Worm (Caenorhabditis elegans) whole organism, L2 larva: ENCODE results near the gene F08F1.9.

Experiments used
- F13H6.1 ChIP-seq: sonication (generic microtip); optimal IDR thresholded peaks from 2 replicates; lab custom pipeline; 2016; ENCODE audit warnings: missing genetic modification characterization, missing compliant biosample characterization
- aly-2 ChIP-seq: fragments of 150-350 bp; optimal IDR thresholded peaks from 2 replicates; lab custom pipeline; 2014; ENCODE audit warnings: missing biosample characterization, missing genetic modification characterization
- ceh-82 ChIP-seq: fragments of 150-350 bp; optimal IDR thresholded peaks from 2 replicates; lab custom pipeline; 2014; ENCODE audit warnings: missing biosample characterization, missing genetic modification characterization
- egl-27 ChIP-seq: sonication (generic microtip); optimal IDR thresholded peaks from 3 replicates; lab custom pipeline; 2017; ENCODE audit warnings: missing biosample characterization, missing genetic modification reagents, missing genetic modification characterization
- fos-1 ChIP-seq: fragments of 150-350 bp; optimal IDR thresholded peaks from 2 replicates; lab custom pipeline; 2014; ENCODE audit warnings: missing biosample characterization, missing genetic modification characterization
- lin-11 ChIP-seq: fragments of 150-350 bp; sonication (generic microtip); optimal IDR thresholded peaks from 2 replicates; lab custom pipeline; 2014; ENCODE audit warnings: missing biosample characterization, missing genetic modification characterization, inconsistent platforms, mixed read lengths
- lin-39 ChIP-seq: fragments of 150-350 bp; optimal IDR thresholded peaks from 2 replicates; lab custom pipeline; 2014; ENCODE audit warnings: missing biosample characterization, missing genetic modification reagents, missing genetic modification characterization
- mdl-1 ChIP-seq, 2 experiments: fragments of 150-350 bp in 1 of 2; sonication (generic microtip) in 1 of 2; optimal IDR thresholded peaks; 2 replicates each; lab custom pipeline; 2017; ENCODE audit warnings: missing biosample characterization in 2 of 2, missing genetic modification characterization in 2 of 2
- nhr-10 ChIP-seq: sonication (generic microtip); optimal IDR thresholded peaks from 2 replicates; lab custom pipeline; 2017; ENCODE audit warnings: missing biosample characterization, missing genetic modification characterization
- nhr-21 ChIP-seq: fragments of 150-350 bp; optimal IDR thresholded peaks from 2 replicates; lab custom pipeline; 2014; ENCODE audit warnings: missing biosample characterization, missing genetic modification characterization
- nhr-77 ChIP-seq: fragments of 150-350 bp; optimal IDR thresholded peaks from 2 replicates; lab custom pipeline; 2014; ENCODE audit warnings: missing biosample characterization, missing genetic modification characterization
- peb-1 ChIP-seq: fragments of 150-350 bp; optimal IDR thresholded peaks from 2 replicates; lab custom pipeline; 2014; ENCODE audit warnings: missing biosample characterization, missing genetic modification characterization
- unc-55 ChIP-seq: fragments of 150-350 bp; sonication (generic microtip); optimal IDR thresholded peaks from 3 replicates; lab custom pipeline; 2014; ENCODE audit warnings: missing biosample characterization, missing genetic modification reagents, missing genetic modification characterization
- unc-62 ChIP-seq: fragments of 150-350 bp; optimal IDR thresholded peaks from 2 replicates; lab custom pipeline; 2014; ENCODE audit warnings: missing biosample characterization, missing genetic modification reagents, missing genetic modification characterization

DNA sequence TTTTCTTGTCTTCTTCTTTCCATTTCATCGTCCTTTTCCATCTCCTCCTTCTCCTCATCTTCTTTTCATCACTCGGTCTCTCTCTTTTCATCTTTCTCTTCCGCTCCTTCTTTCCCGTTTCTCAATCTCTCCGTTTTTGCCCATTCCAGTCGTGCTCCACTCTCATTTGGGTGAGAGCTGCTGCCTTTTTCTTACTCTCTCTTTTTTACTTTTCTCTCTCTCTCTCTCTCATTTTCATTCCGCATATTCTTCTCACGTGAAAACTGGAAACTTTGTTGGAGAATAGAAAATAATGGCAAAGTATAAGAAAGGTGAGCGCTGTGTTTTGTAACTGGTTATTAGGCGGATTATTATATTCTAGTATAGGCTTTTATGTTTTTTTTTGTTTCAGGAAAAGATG is 32.3 kb downstream of the F08F1.9 start, which contains the start of gene tbc-18:
- peak in 1 of 2 experiments; percentile 48 for TF ChIP-seq mdl-1 (tag; optimal IDR thresholded peaks at IDR 0.05; lab: Kevin White, UChicago)
- peak; percentile 3 for TF ChIP-seq nhr-21 (tag; lab: Kevin White, UChicago)
- no peak for TF ChIP-seq ceh-82 (tag; lab: Kevin White, UChicago)
- TF ChIP-seq nhr-10 (tag; lab: Kevin White, UChicago), result no peak
- TF ChIP-seq lin-39, result no peak
- no peak for TF ChIP-seq lin-11 (tag; lab: Kevin White, UChicago)
- TF ChIP-seq unc-55 (GFP tag; lab: Kevin White, UChicago), result peak; percentile 81
- no peak for TF ChIP-seq fos-1 (tag; lab: Kevin White, UChicago)
- TF ChIP-seq nhr-77 (tag; lab: Kevin White, UChicago), result no peak
- no peak for TF ChIP-seq peb-1 (tag; lab: Kevin White, UChicago)
- no peak for TF ChIP-seq aly-2 (tag; lab: Kevin White, UChicago)
- TF ChIP-seq F13H6.1, result peak; percentile 60
- no peak for TF ChIP-seq egl-27 (tag; lab: Kevin White, UChicago)
- no peak for TF ChIP-seq unc-62
